Worm (Caenorhabditis elegans) whole organism, L4/young adult: Measurements from ENCODE around the gene ZK218.1.

Experiments
- W03F9.2 ChIP-seq: fragments of 150-350 bp; optimal IDR thresholded peaks from 2 replicates; lab custom pipeline; 2014; ENCODE audit warnings: missing biosample characterization, missing genetic modification characterization
- dao-5 ChIP-seq: sonication (generic microtip); optimal IDR thresholded peaks from 2 replicates; lab custom pipeline; 2016; ENCODE audit warnings: missing genotype, missing genetic modification characterization, moderate library complexity, missing compliant biosample characterization
- him-1 ChIP-seq: sonication (generic microtip); optimal IDR thresholded peaks from 2 replicates; lab custom pipeline; 2016; ENCODE audit warnings: missing genotype, missing genetic modification reagents, missing genetic modification characterization, missing compliant biosample characterization

ZK218.1 gene

DNA sequence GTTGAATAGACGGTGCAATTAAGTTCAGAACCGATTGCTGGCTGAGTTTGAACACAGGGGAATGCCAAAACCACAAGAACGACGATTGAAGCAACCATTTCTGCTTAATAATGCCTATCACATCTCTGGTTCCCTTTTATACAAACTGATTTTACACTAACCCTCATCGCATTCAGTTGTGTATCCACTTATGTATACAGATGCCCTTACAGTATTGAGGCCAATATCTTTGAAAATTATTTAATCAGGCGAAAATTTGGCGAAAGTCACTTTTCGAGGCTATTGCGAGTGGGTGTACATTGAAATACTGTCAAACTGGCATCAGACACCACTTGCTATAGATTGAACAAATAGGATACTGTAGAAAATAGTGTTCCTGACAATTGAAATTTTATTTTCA is 6.3 kb downstream of the ZK218.1 start, which contains the start of the genes ZK218.3 and ZK218.4:
Gene ZK218.3, minus strand, starts transcription at position 101 of the 400 bp plus-strand sequence.
Gene ZK218.4, plus strand, starts transcription at position 186 of the 400 bp plus-strand sequence.
- no peak for TF ChIP-seq him-1
- TF ChIP-seq W03F9.2 (tag; lab: Kevin White, UChicago) = no peak
- TF ChIP-seq dao-5 (tag; lab: Kevin White, UChicago) = no peak

DNA sequence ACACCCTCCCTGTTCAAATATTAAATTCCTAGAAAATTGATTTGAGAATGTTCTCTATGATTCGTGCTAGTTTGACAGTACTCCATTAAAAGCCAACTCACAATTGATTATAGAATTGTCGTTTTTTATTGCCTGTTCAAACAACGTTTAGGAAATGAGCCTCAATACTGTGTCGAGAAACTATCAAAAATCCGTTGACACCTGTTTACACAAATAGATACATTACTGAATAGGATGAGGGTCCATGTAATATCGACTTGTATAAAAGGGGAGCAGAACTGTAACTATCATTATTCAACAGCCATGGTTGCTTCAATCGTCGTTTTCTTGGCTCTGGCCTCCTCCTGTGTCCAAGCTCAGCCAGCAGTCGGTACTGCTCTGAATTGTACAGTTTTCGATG is 8.5 kb downstream of the ZK218.1 start, which contains the start of gene ZK218.5:
Gene ZK218.5, plus strand, starts transcription at position 301 of the 400 bp plus-strand sequence.
- TF ChIP-seq him-1 (no peak), W03F9.2 (tag; lab: Kevin White, UChicago) (no peak), dao-5 (tag; lab: Kevin White, UChicago) (no peak)

DNA sequence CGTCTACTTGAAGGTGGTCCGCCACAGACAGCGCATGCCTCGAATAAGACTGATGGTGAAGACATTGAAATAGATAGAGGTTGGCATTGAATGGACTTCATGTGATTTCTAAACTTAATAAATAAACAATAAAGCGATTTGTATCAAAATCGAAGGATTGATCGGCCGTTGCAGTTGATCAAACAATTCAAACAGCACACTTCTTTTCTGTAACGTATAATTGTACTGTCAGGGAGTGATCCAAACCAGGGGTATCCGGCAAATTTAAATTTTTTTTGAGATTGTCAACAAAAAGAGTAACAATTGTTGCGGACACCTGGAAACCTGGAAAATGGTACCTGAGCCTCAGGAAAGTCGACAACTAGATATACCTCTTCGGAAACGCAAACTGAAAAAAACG is 12.2 kb downstream of the ZK218.1 start, which contains the start of gene nhr-248:
Gene nhr-248, minus strand, starts transcription at position 101 of the 400 bp plus-strand sequence.
- TF ChIP-seq dao-5 (tag; lab: Kevin White, UChicago) (no peak), him-1 (no peak), W03F9.2 (tag; lab: Kevin White, UChicago) (no peak)

DNA sequence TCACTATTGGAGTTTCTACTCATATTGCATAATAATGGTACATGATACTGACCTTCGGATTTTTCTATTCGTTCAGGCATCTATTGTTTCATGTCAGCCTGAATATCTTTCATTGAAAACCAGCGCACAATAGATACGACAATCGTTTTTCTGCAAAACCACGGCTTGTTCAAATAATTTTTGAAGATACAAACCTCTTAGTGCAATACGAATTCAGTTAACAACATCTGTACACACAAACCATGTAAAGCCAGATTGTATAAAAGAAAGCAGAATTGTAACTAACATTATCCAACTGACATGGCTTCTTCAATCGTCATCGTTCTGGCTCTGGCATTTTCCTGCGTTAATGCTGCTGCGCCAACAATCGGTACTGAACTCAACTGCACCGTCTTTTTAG is 13.1 kb downstream of the ZK218.1 start, which contains the start of gene ZK218.7:
Gene ZK218.7, plus strand, starts transcription at position 301 of the 400 bp plus-strand sequence.
- TF ChIP-seq dao-5 (tag; lab: Kevin White, UChicago) = no peak
- no peak for TF ChIP-seq him-1
- TF ChIP-seq W03F9.2 (tag; lab: Kevin White, UChicago) = no peak

DNA sequence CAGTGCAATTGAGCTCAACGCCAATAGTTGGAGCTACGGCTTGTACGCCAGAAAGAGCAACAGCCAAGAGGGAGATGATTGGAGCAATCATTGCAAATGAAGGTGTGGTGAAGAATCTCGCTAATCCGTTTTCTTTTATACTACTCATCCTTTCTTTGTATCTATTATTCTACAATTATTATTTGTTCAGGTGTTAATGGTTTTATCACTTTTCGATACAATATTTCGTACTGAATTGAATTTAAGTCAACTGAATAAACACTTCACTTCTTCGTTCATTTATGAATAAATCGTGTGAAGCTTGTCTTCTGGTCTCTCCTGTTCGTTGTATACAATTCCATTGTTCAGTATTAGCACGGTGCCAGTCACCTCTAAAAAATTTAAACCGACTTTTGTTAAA is 15.9 kb downstream of the ZK218.1 start, which contains the start of gene ZK218.11:
Gene ZK218.11, minus strand, starts transcription at position 101 of the 400 bp plus-strand sequence.
- no peak for TF ChIP-seq W03F9.2 (tag; lab: Kevin White, UChicago)
- no peak for TF ChIP-seq dao-5 (tag; lab: Kevin White, UChicago)
- TF ChIP-seq him-1 = no peak
